Fruit fly (Drosophila melanogaster) whole organism, embryonic: ENCODE data around the gene Mst98Ca.

Experiments
- Atf6 ChIP-seq: fragments of 200-800 bp; sonication (Bioruptor generic); IDR thresholded peaks from 2 replicates; pipeline ENCODE4 v1.3.6; 2022; ENCODE audit warnings: missing biosample characterization, missing genetic modification characterization
- CG11085 ChIP-seq: fragments of 200-800 bp; sonication (Bioruptor generic); IDR thresholded peaks from 2 replicates; pipeline ENCODE4 v1.3.6; 2022; ENCODE audit warnings: missing biosample characterization, missing genetic modification characterization
- CG11504 ChIP-seq: fragments of 200-800 bp; sonication (Bioruptor generic); optimal IDR thresholded peaks from 3 replicates; lab custom pipeline; 2019; ENCODE audit warnings: missing biosample characterization, mild to moderate bottlenecking, missing genetic modification characterization, moderate library complexity
- CG12769 ChIP-seq: fragments of 200-800 bp; sonication (Bioruptor generic); optimal IDR thresholded peaks from 2 replicates; lab custom pipeline; 2019; ENCODE audit warnings: missing biosample characterization, mild to moderate bottlenecking, missing genetic modification characterization, moderate library complexity
- CG13624 ChIP-seq: fragments of 200-800 bp; sonication (Bioruptor generic); optimal IDR thresholded peaks from 2 replicates; lab custom pipeline; 2016; ENCODE audit warnings: missing biosample characterization, missing genetic modification characterization
- CG14014 ChIP-seq: fragments of 200-800 bp; sonication (Bioruptor generic); IDR thresholded peaks from 2 replicates; pipeline ENCODE4 v1.3.6; 2022; ENCODE audit warnings: missing biosample characterization, missing genetic modification characterization
- CG1602 ChIP-seq: fragments of 200-800 bp; sonication (Bioruptor generic); optimal IDR thresholded peaks from 3 replicates; lab custom pipeline; 2016; ENCODE audit warnings: missing biosample characterization, missing genetic modification characterization
- CG1647 ChIP-seq: fragments of 200-800 bp; sonication (Bioruptor generic); optimal IDR thresholded peaks from 3 replicates; lab custom pipeline; 2016; ENCODE audit warnings: missing biosample characterization, missing genetic modification characterization
- CG18011 ChIP-seq: fragments of 200-800 bp; sonication (Bioruptor generic); optimal IDR thresholded peaks from 2 replicates; lab custom pipeline; 2017; ENCODE audit warnings: missing biosample characterization, missing genetic modification characterization, mild to moderate bottlenecking, moderate library complexity, missing genotype
- CG2678 ChIP-seq: fragments of 200-800 bp; sonication (Bioruptor generic); optimal IDR thresholded peaks from 3 replicates; lab custom pipeline; 2019; ENCODE audit warnings: missing biosample characterization, mild to moderate bottlenecking, missing genetic modification characterization, moderate library complexity
- CG30020 ChIP-seq: fragments of 200-800 bp; optimal IDR thresholded peaks from 2 replicates; lab custom pipeline; 2019; ENCODE audit warnings: missing biosample characterization, mild to moderate bottlenecking, missing genetic modification characterization, moderate library complexity
- CG30403 ChIP-seq: fragments of 200-800 bp; sonication (Bioruptor generic); optimal IDR thresholded peaks from 3 replicates; lab custom pipeline; 2016; ENCODE audit warnings: missing biosample characterization, missing genetic modification characterization
- CG4820 ChIP-seq: fragments of 200-800 bp; sonication (Bioruptor generic); optimal IDR thresholded peaks from 3 replicates; lab custom pipeline; 2016; ENCODE audit warnings: missing biosample characterization, missing genetic modification characterization
- CG7556 ChIP-seq: fragments of 200-800 bp; sonication (Bioruptor generic); optimal IDR thresholded peaks from 2 replicates; lab custom pipeline; 2017; ENCODE audit warnings: missing biosample characterization, mild to moderate bottlenecking, missing genetic modification characterization
- CG8478 ChIP-seq: fragments of >200 bp; optimal IDR thresholded peaks from 2 replicates; lab custom pipeline; 2018
- CG9215 ChIP-seq: fragments of 200-800 bp; sonication (Bioruptor generic); IDR thresholded peaks from 2 replicates; pipeline ENCODE4 v1.3.6; 2022; ENCODE audit warnings: missing biosample characterization, missing genetic modification characterization
- CG9727 ChIP-seq: fragments of 200-800 bp; sonication (Bioruptor generic); optimal IDR thresholded peaks from 3 replicates; lab custom pipeline; 2017; ENCODE audit warnings: missing biosample characterization, mild to moderate bottlenecking, missing genetic modification characterization
- CG9817 ChIP-seq: fragments of 200-800 bp; sonication (Bioruptor generic); optimal IDR thresholded peaks from 2 replicates; lab custom pipeline; 2018; ENCODE audit warnings: missing biosample characterization, mild to moderate bottlenecking, missing genetic modification characterization, moderate library complexity
- D ChIP-seq, 2 experiments: fragments of 200-800 bp in 1 of 2; fragments of >200 bp in 1 of 2; sonication (Bioruptor generic) in 1 of 2; optimal IDR thresholded peaks; 2 replicates in 1 of 2; 3 replicates in 1 of 2; lab custom pipeline; 2017; ENCODE audit warnings: mild to moderate bottlenecking in 1 of 2, missing biosample characterization in 1 of 2, missing genetic modification characterization in 1 of 2, missing genetic modification reagents in 1 of 2
- Dad ChIP-seq: fragments of 200-800 bp; sonication (Bioruptor generic); optimal IDR thresholded peaks from 3 replicates; lab custom pipeline; 2016; ENCODE audit warnings: missing biosample characterization, missing genetic modification characterization
- Dbx ChIP-seq: fragments of 200-800 bp; sonication (Bioruptor generic); IDR thresholded peaks from 3 replicates; pipeline ENCODE4 v1.3.6; 2022; ENCODE audit warnings: missing biosample characterization, missing genetic modification characterization
- Fer3 ChIP-seq: fragments of 200-800 bp; sonication (Bioruptor generic); optimal IDR thresholded peaks from 2 replicates; lab custom pipeline; 2018; ENCODE audit warnings: missing biosample characterization, mild to moderate bottlenecking, missing genetic modification characterization, moderate library complexity
- Gug ChIP-seq: fragments of 200-800 bp; sonication (Bioruptor generic); IDR thresholded peaks from 4 replicates; pipeline ENCODE4 v1.3.6; 2022; ENCODE audit warnings: missing biosample characterization, missing genetic modification characterization
- H2.0 ChIP-seq: fragments of 200-800 bp; sonication (Bioruptor generic); IDR thresholded peaks from 2 replicates; pipeline ENCODE4 v1.3.6; 2022; ENCODE audit warnings: missing biosample characterization, missing genetic modification characterization
- HLH54F ChIP-seq: fragments of 200-800 bp; sonication (Bioruptor generic); optimal IDR thresholded peaks from 3 replicates; lab custom pipeline; 2016; ENCODE audit warnings: missing biosample characterization, missing genetic modification characterization
- Mad ChIP-seq: fragments of 200-800 bp; sonication (Bioruptor generic); optimal IDR thresholded peaks from 2 replicates; lab custom pipeline; 2016; ENCODE audit warnings: missing biosample characterization, missing genetic modification characterization
- Meics ChIP-seq: fragments of 200-800 bp; sonication (Bioruptor generic); optimal IDR thresholded peaks from 2 replicates; lab custom pipeline; 2017; ENCODE audit warnings: missing biosample characterization, mild to moderate bottlenecking, missing genetic modification characterization
- Optix ChIP-seq: fragments of 200-800 bp; sonication (Bioruptor generic); IDR thresholded peaks from 3 replicates; pipeline ENCODE4 v1.3.6; 2022; ENCODE audit warnings: missing biosample characterization, missing genetic modification characterization
- Rfx ChIP-seq: fragments of 200-800 bp; sonication (Bioruptor generic); IDR thresholded peaks from 2 replicates; pipeline ENCODE4 v1.3.6; 2022; ENCODE audit warnings: missing biosample characterization, missing genetic modification characterization
- Usf ChIP-seq: fragments of 200-800 bp; sonication (Bioruptor generic); optimal IDR thresholded peaks from 2 replicates; lab custom pipeline; 2017; ENCODE audit warnings: missing genotype, missing biosample characterization, missing genetic modification characterization
- amos ChIP-seq: fragments of 200-800 bp; sonication (Bioruptor generic); IDR thresholded peaks from 2 replicates; pipeline ENCODE4 v1.3.6; 2022; ENCODE audit warnings: missing biosample characterization, missing genetic modification characterization; ENCODE audit not compliant: partially characterized antibody
- az2 ChIP-seq: fragments of 200-800 bp; sonication (Bioruptor generic); optimal IDR thresholded peaks from 3 replicates; lab custom pipeline; 2016; ENCODE audit warnings: missing biosample characterization, missing genetic modification characterization
- bab2 ChIP-seq: fragments of 200-800 bp; sonication (Bioruptor generic); optimal IDR thresholded peaks from 2 replicates; lab custom pipeline; 2016; ENCODE audit warnings: missing biosample characterization, missing genetic modification characterization
- cas ChIP-seq: fragments of 200-800 bp; sonication (Bioruptor generic); IDR thresholded peaks from 2 replicates; pipeline ENCODE4 v1.3.6; 2022; ENCODE audit warnings: missing biosample characterization, missing genetic modification characterization
- ci ChIP-seq: fragments of 200-800 bp; sonication (Bioruptor generic); IDR thresholded peaks from 3 replicates; pipeline ENCODE4 v1.3.6; 2022; ENCODE audit warnings: missing biosample characterization, missing genetic modification characterization
- dimm ChIP-seq: fragments of 200-800 bp; sonication (Bioruptor generic); IDR thresholded peaks from 2 replicates; pipeline ENCODE4 v1.3.6; 2022; ENCODE audit warnings: missing biosample characterization, missing genetic modification characterization
- dmrt99B ChIP-seq: fragments of 200-800 bp; sonication (Bioruptor generic); optimal IDR thresholded peaks from 2 replicates; lab custom pipeline; 2018; ENCODE audit warnings: missing biosample characterization, mild to moderate bottlenecking, missing genetic modification characterization, moderate library complexity
- ems ChIP-seq: fragments of 200-800 bp; sonication (Bioruptor generic); optimal IDR thresholded peaks from 3 replicates; lab custom pipeline; 2016; ENCODE audit warnings: missing biosample characterization, missing genetic modification characterization
- eyg ChIP-seq: fragments of 200-800 bp; sonication (Bioruptor generic); optimal IDR thresholded peaks from 3 replicates; lab custom pipeline; 2016; ENCODE audit warnings: missing biosample characterization, missing genetic modification characterization
- gem ChIP-seq: fragments of 200-800 bp; sonication (Bioruptor generic); optimal IDR thresholded peaks from 2 replicates; lab custom pipeline; 2019; ENCODE audit warnings: missing biosample characterization, mild to moderate bottlenecking, missing genetic modification characterization, moderate library complexity
- gsb ChIP-seq: fragments of 200-800 bp; sonication (Bioruptor generic); IDR thresholded peaks from 2 replicates; pipeline ENCODE4 v1.3.6; 2022; ENCODE audit warnings: missing biosample characterization, missing genetic modification characterization
- hth ChIP-seq: fragments of >200 bp; optimal IDR thresholded peaks from 2 replicates; lab custom pipeline; 2017; ENCODE audit warnings: inconsistent platforms
- prd ChIP-seq, 3 experiments: fragments of >200 bp in 2 of 3; fragments of 200-800 bp in 1 of 3; sonication (Bioruptor generic) in 1 of 3; optimal IDR thresholded peaks in 2 of 3; IDR thresholded peaks in 1 of 3; 2 replicates in 2 of 3; 3 replicates in 1 of 3; pipeline versions ENCODE4 v1.3.6 to Lab custom; 2017 to 2022; ENCODE audit warnings: missing biosample characterization in 1 of 3, missing genetic modification characterization in 1 of 3
- ranshi ChIP-seq: fragments of 200-800 bp; sonication (Bioruptor generic); IDR thresholded peaks from 2 replicates; pipeline ENCODE4 v1.3.6; 2022; ENCODE audit warnings: missing biosample characterization, missing genetic modification characterization
- ro ChIP-seq: fragments of 200-800 bp; sonication (Bioruptor generic); IDR thresholded peaks from 2 replicates; pipeline ENCODE4 v1.3.6; 2022; ENCODE audit warnings: missing biosample characterization, missing genetic modification characterization
- row ChIP-seq: fragments of 200-800 bp; sonication (Bioruptor generic); IDR thresholded peaks from 3 replicates; pipeline ENCODE4 v1.3.6; 2022; ENCODE audit warnings: missing biosample characterization, missing genetic modification characterization
- seq ChIP-seq: fragments of 200-800 bp; sonication (Bioruptor generic); IDR thresholded peaks from 2 replicates; pipeline ENCODE4 v1.3.6; 2022; ENCODE audit warnings: missing biosample characterization, missing genetic modification characterization
- slbo ChIP-seq: fragments of 200-800 bp; sonication (Bioruptor generic); IDR thresholded peaks from 2 replicates; pipeline ENCODE4 v1.3.6; 2022; ENCODE audit warnings: missing biosample characterization, missing genetic modification characterization
- sug ChIP-seq: fragments of 200-800 bp; optimal IDR thresholded peaks from 2 replicates; lab custom pipeline; 2019; ENCODE audit warnings: missing biosample characterization, mild to moderate bottlenecking, missing genetic modification characterization, moderate library complexity
- tap ChIP-seq: fragments of 200-800 bp; optimal IDR thresholded peaks from 3 replicates; lab custom pipeline; 2019; ENCODE audit warnings: missing biosample characterization, mild to moderate bottlenecking, missing genetic modification characterization, moderate library complexity
- toy ChIP-seq: fragments of 200-800 bp; sonication (Bioruptor generic); IDR thresholded peaks from 2 replicates; pipeline ENCODE4 v1.3.6; 2022; ENCODE audit warnings: missing biosample characterization, missing genetic modification characterization
- yki ChIP-seq: fragments of >200 bp; optimal IDR thresholded peaks from 3 replicates; lab custom pipeline; 2018

Mst98Ca gene

dm6 chr3R:28297513-28297912 lies 6.4 kb downstream of the Mst98Ca start (continued):
- TF ChIP-seq CG2678 (peak; percentile 47), Atf6 (GFP tag; lab: Robert Waterston, UW) (peak; percentile 50; the same call in 1 of the 2 replicates), Gug (GFP tag; lab: Robert Waterston, UW) (no peak), bab2 (no peak), cas (GFP tag; lab: Robert Waterston, UW) (no peak), ems (GFP tag; lab: Kevin White, UChicago) (no peak), CG12769 (tag; lab: Kevin White, UChicago) (peak; percentile 70), slbo (GFP tag; lab: Robert Waterston, UW) (peak; percentile 52), Usf (GFP tag; lab: Kevin White, UChicago) (no peak), yki (lab: Kevin White, UChicago) (no peak), CG9215 (GFP tag; lab: Robert Waterston, UW) (no peak), amos (GFP tag; lab: Robert Waterston, UW) (no peak), CG8478 (lab: Kevin White, UChicago) (no peak), CG13624 (GFP tag; lab: Kevin White, UChicago) (no peak), Meics (GFP tag; lab: Kevin White, UChicago) (peak; percentile 46), prd (optimal IDR thresholded peaks at IDR 0.05; lab: Kevin White, UChicago) (no peak), prd (GFP tag; IDR thresholded peaks at IDR 0.05; lab: Robert Waterston, UW) (0 out of 3 replicates have a peak, but pooled peaks have one; percentile 21), az2 (no peak), dimm (GFP tag; lab: Robert Waterston, UW) (no peak), Mad (GFP tag; lab: Kevin White, UChicago) (no peak), ranshi (GFP tag; lab: Robert Waterston, UW) (no peak), row (GFP tag; lab: Robert Waterston, UW) (peak; percentile 53; the same call in 1 of the 3 replicates), CG7556 (peak; percentile 23), CG30020 (tag; lab: Kevin White, UChicago) (no peak), CG11504 (tag; lab: Kevin White, UChicago) (peak; percentile 38), tap (tag; lab: Kevin White, UChicago) (no peak), CG9727 (peak; percentile 8), Optix (GFP tag; lab: Robert Waterston, UW) (0 out of 3 replicates have a peak, but pooled peaks have one; percentile 33), H2.0 (GFP tag; lab: Robert Waterston, UW) (0 out of 2 replicates have a peak, but pooled peaks have one; percentile 9), CG14014 (GFP tag; lab: Robert Waterston, UW) (0 out of 2 replicates have a peak, but pooled peaks have one; percentile 15), sug (tag; lab: Kevin White, UChicago) (no peak), Fer3 (tag; lab: Kevin White, UChicago) (peak; percentile 15), ro (GFP tag; lab: Robert Waterston, UW) (no peak), toy (GFP tag; lab: Robert Waterston, UW) (no peak), eyg (GFP tag; lab: Kevin White, UChicago) (no peak), CG1602 (GFP tag; lab: Kevin White, UChicago) (no peak), Rfx (GFP tag; lab: Robert Waterston, UW) (peak; percentile 49), seq (GFP tag; lab: Robert Waterston, UW) (no peak), CG4820 (GFP tag; lab: Kevin White, UChicago) (no peak), CG11085 (GFP tag; lab: Robert Waterston, UW) (no peak), CG9817 (tag; lab: Kevin White, UChicago) (peak; percentile 17), CG1647 (GFP tag; lab: Kevin White, UChicago) (no peak), gem (tag; lab: Kevin White, UChicago) (peak; percentile 33), CG18011 (GFP tag; lab: Kevin White, UChicago) (no peak), HLH54F (no peak), gsb (GFP tag; lab: Robert Waterston, UW) (no peak), ci (GFP tag; lab: Robert Waterston, UW) (peak; percentile 20; the same call in 1 of the 3 replicates), Dbx (GFP tag; lab: Robert Waterston, UW) (peak; percentile 32; the same call in 1 of the 3 replicates), CG30403 (GFP tag; lab: Kevin White, UChicago) (no peak), hth (lab: Kevin White, UChicago) (no peak), Dad (no peak), dmrt99B (peak; percentile 39), D (optimal IDR thresholded peaks at IDR 0.05; lab: Kevin White, UChicago) (no peak), D (GFP tag; optimal IDR thresholded peaks at IDR 0.05; lab: Kevin White, UChicago) (no peak)
